Fruit fly (Drosophila melanogaster): ENCODE results near the gene Atg3.
A peak's percentile ranks its signal among the peaks of the same experiment; 100 is the strongest.

Atg3 gene

dm6 chr3L:18791232-18792008 lies 42.9 kb downstream of the Atg3 start (continued):
- TF ChIP-seq dysf (GFP tag; IDR thresholded peaks at IDR 0.05), result peak; percentile 63
- TF ChIP-seq GATAe (GFP tag; conservative IDR thresholded peaks at IDR 0.05), result peak; percentile 73
- TF ChIP-seq vfl (GFP tag; optimal IDR thresholded peaks at IDR 0.05), result no peak
- TF ChIP-seq CG31441 (GFP tag; IDR thresholded peaks at IDR 0.05), result peak; percentile 51; the same call in 1 of the 2 replicates
- TF ChIP-seq CG4282 (GFP tag; optimal IDR thresholded peaks at IDR 0.05), result no peak
- TF ChIP-seq CG7987 (GFP tag; optimal IDR thresholded peaks at IDR 0.05), result peak; percentile 31
- TF ChIP-seq CG2875 (GFP tag; optimal IDR thresholded peaks at IDR 0.05), result no peak
- TF ChIP-seq CG13894 (tag; optimal IDR thresholded peaks at IDR 0.05), result no peak
- peak; percentile 31 for TF ChIP-seq D19A (tag; optimal IDR thresholded peaks at IDR 0.05)
- TF ChIP-seq CG15514 (GFP tag; optimal IDR thresholded peaks at IDR 0.05), result peak; percentile 28
- TF ChIP-seq Hr39 (optimal IDR thresholded peaks at IDR 0.05), result no peak
- no peak for TF ChIP-seq CG10979 (tag; optimal IDR thresholded peaks at IDR 0.05)
- TF ChIP-seq Atf3 (GFP tag; optimal IDR thresholded peaks at IDR 0.05), result no peak
- TF ChIP-seq Myb (GFP tag; optimal IDR thresholded peaks at IDR 0.05), result peak; percentile 4
- 0 out of 3 replicates have a peak, but pooled peaks have one; percentile 17 for TF ChIP-seq sr (GFP tag; IDR thresholded peaks at IDR 0.05)
- 0 out of 3 replicates have a peak, but pooled peaks have one; percentile 25 for TF ChIP-seq CG7357 (GFP tag; IDR thresholded peaks at IDR 0.05)
- TF ChIP-seq rib (GFP tag; IDR thresholded peaks at IDR 0.05), result no peak
- peak; percentile 54 for TF ChIP-seq CG17359 (tag; optimal IDR thresholded peaks at IDR 0.05)
- TF ChIP-seq HLH54F (GFP tag; optimal IDR thresholded peaks at IDR 0.05), result peak; percentile 12
- no peak for TF ChIP-seq ro (GFP tag; IDR thresholded peaks at IDR 0.05)
- peak; percentile 92 for TF ChIP-seq Med (GFP tag)
- no peak for TF ChIP-seq CG3065 (GFP tag; optimal IDR thresholded peaks at IDR 0.05)
- TF ChIP-seq Adf1 (GFP tag; IDR thresholded peaks at IDR 0.05), result peak; percentile 42
- peak; percentile 65 for TF ChIP-seq CG15269 (tag; optimal IDR thresholded peaks at IDR 0.05)
- TF ChIP-seq CG8281 (tag; optimal IDR thresholded peaks at IDR 0.05), result no peak
- TF ChIP-seq CG8765 (GFP tag; IDR thresholded peaks at IDR 0.05), result no peak
- no peak for TF ChIP-seq CG17802 (tag; optimal IDR thresholded peaks at IDR 0.05)
- peak; percentile 20 for TF ChIP-seq CG4820 (GFP tag; optimal IDR thresholded peaks at IDR 0.05)
- 0 out of 2 replicates have a peak, but pooled peaks have one; percentile 8 for TF ChIP-seq sob (GFP tag; IDR thresholded peaks at IDR 0.05)
- no peak for TF ChIP-seq CG6689 (GFP tag; IDR thresholded peaks at IDR 0.05)
- peak; percentile 63; the same call in 2 of the 3 replicates for TF ChIP-seq CG34422 (GFP tag; IDR thresholded peaks at IDR 0.05)
- TF ChIP-seq CG13123 (GFP tag; optimal IDR thresholded peaks at IDR 0.05), result no peak
- TF ChIP-seq inv (GFP tag; IDR thresholded peaks at IDR 0.05; ENCODE audit: partially characterized antibody), result no peak
- peak; percentile 80 for TF ChIP-seq sens (GFP tag)
- TF ChIP-seq tgo (GFP tag; IDR thresholded peaks at IDR 0.05), result peak; percentile 23; the same call in 1 of the 3 replicates
- peak; percentile 20 for TF ChIP-seq pho (GFP tag; optimal IDR thresholded peaks at IDR 0.05)
- TF ChIP-seq CG7556 (GFP tag; optimal IDR thresholded peaks at IDR 0.05), result peak; percentile 52
- peak; percentile 55; the same call in 1 of the 2 replicates for TF ChIP-seq slbo (GFP tag; IDR thresholded peaks at IDR 0.05)
- TF ChIP-seq hth (optimal IDR thresholded peaks at IDR 0.05), result no peak
- no peak for TF ChIP-seq gsb (GFP tag; IDR thresholded peaks at IDR 0.05)
- TF ChIP-seq CG4424 (GFP tag; optimal IDR thresholded peaks at IDR 0.05), result peak; percentile 4
- no peak for TF ChIP-seq dm (GFP tag; optimal IDR thresholded peaks at IDR 0.05)
- TF ChIP-seq esg (GFP tag; conservative IDR thresholded peaks at IDR 0.05), result 0 out of 2 replicates have a peak, but pooled peaks have one; percentile 19
- no peak for TF ChIP-seq sens-2 (GFP tag; IDR thresholded peaks at IDR 0.05)
- no peak for TF ChIP-seq CG18764 (GFP tag; optimal IDR thresholded peaks at IDR 0.05)
- TF ChIP-seq lilli (GFP tag; optimal IDR thresholded peaks at IDR 0.05), result peak; percentile 31
- TF ChIP-seq amos (GFP tag; IDR thresholded peaks at IDR 0.05; ENCODE audit: partially characterized antibody), result no peak
- no peak for TF ChIP-seq CG2129 (GFP tag; IDR thresholded peaks at IDR 0.05; ENCODE audit: partially characterized antibody)
- TF ChIP-seq CG15479 (GFP tag; optimal IDR thresholded peaks at IDR 0.05), result no peak
- no peak for TF ChIP-seq CG16779 (GFP tag; IDR thresholded peaks at IDR 0.05)
- TF ChIP-seq Tbp (GFP tag; optimal IDR thresholded peaks at IDR 0.05), result no peak

Data from whole organism, embryonic.